Fruit fly (Drosophila melanogaster): ENCODE measurements around the gene CenG1A.

The CenG1A gene

dm6 chr2L:13803805-13804560, 31.4 kb upstream of the CenG1A start:
- TF ChIP-seq CG7745 (tag; optimal IDR thresholded peaks at IDR 0.05) (no peak), grn (GFP tag; optimal IDR thresholded peaks at IDR 0.05) (peak; percentile 50), fd3F (GFP tag; optimal IDR thresholded peaks at IDR 0.05) (no peak), Xbp1 (GFP tag; optimal IDR thresholded peaks at IDR 0.05) (no peak), so (GFP tag; IDR thresholded peaks at IDR 0.05) (peak; percentile 22; the same call in 1 of the 3 replicates), BtbVII (GFP tag; optimal IDR thresholded peaks at IDR 0.05) (peak; percentile 10), CG12769 (tag; optimal IDR thresholded peaks at IDR 0.05) (peak; percentile 38), exex (tag; optimal IDR thresholded peaks at IDR 0.05) (peak; percentile 93), CG18599 (GFP tag; optimal IDR thresholded peaks at IDR 0.05) (peak; percentile 26), Jarid2 (GFP tag; optimal IDR thresholded peaks at IDR 0.05) (peak; percentile 25), run (tag; optimal IDR thresholded peaks at IDR 0.05) (no peak), Sox100B (GFP tag; optimal IDR thresholded peaks at IDR 0.05) (no peak), Deaf1 (tag; optimal IDR thresholded peaks at IDR 0.05) (peak; percentile 82), sd (tag; optimal IDR thresholded peaks at IDR 0.05) (peak; percentile 75), CG7987 (GFP tag; optimal IDR thresholded peaks at IDR 0.05) (peak; percentile 94), gro (GFP tag; optimal IDR thresholded peaks at IDR 0.05) (peak; percentile 31), HHEX (GFP tag; optimal IDR thresholded peaks at IDR 0.05) (peak; percentile 6), Med (GFP tag) (peak; percentile 64)

DNA sequence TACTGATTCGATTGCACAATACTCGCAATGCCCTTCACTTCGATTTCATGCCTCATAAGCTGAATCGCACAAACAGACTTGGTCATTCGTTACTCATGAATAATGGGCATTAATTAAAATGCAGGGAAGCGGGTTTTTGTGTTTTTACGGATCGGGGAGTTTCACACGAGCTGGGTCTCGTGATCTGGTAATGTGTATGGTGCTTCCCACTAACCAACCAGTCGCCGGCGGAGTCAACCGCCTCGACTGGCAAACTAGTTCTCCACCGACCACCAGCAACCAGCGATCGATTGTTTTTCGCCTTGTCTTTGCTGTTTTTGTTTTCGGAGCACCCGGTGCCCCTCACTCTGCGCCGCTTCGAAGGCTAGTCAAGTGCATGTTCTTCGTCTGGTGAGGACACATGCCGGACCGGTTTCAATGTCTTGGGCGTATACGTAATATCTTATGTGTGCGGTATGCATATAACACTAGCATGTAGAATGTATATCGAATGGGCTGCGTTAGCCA, 30.8 kb upstream of the CenG1A start:
- TF ChIP-seq btn (GFP tag; optimal IDR thresholded peaks at IDR 0.05), result no peak
- TF ChIP-seq CG8924 (tag; optimal IDR thresholded peaks at IDR 0.05), result no peak
- no peak for TF ChIP-seq Dad (GFP tag; optimal IDR thresholded peaks at IDR 0.05)
- peak; percentile 74 for TF ChIP-seq CG12769 (tag; optimal IDR thresholded peaks at IDR 0.05)
- TF ChIP-seq B-H2 (GFP tag; optimal IDR thresholded peaks at IDR 0.05), result no peak
- peak; percentile 89 for TF ChIP-seq CG10274 (GFP tag; optimal IDR thresholded peaks at IDR 0.05)
- no peak for TF ChIP-seq CG13287 (GFP tag; IDR thresholded peaks at IDR 0.05; ENCODE audit: partially characterized antibody)
- TF ChIP-seq Eip74EF (GFP tag; optimal IDR thresholded peaks at IDR 0.05), result no peak
- TF ChIP-seq fru (optimal IDR thresholded peaks at IDR 0.05), result no peak
- no peak for TF ChIP-seq CG3163 (GFP tag; optimal IDR thresholded peaks at IDR 0.05)
- TF ChIP-seq jigr1 (GFP tag; IDR thresholded peaks at IDR 0.05), result no peak
- TF ChIP-seq CTCF (GFP tag; optimal IDR thresholded peaks at IDR 0.05), result no peak
- no peak for TF ChIP-seq nau (GFP tag; optimal IDR thresholded peaks at IDR 0.05)
- TF ChIP-seq sqz (GFP tag; optimal IDR thresholded peaks at IDR 0.05), result peak; percentile 50
- peak; percentile 11 for TF ChIP-seq Med (GFP tag)
- no peak for TF ChIP-seq Stat92E (GFP tag; optimal IDR thresholded peaks at IDR 0.05)
- no peak for TF ChIP-seq ro (GFP tag; IDR thresholded peaks at IDR 0.05)
- no peak for TF ChIP-seq Myb (GFP tag; optimal IDR thresholded peaks at IDR 0.05)
- TF ChIP-seq CrebB (tag; optimal IDR thresholded peaks at IDR 0.05), result no peak
- TF ChIP-seq pan (optimal IDR thresholded peaks at IDR 0.05), result no peak
- no peak for TF ChIP-seq pan (GFP tag; optimal IDR thresholded peaks at IDR 0.05 in 1 of 2, IDR thresholded peaks at IDR 0.05 in 1 of 2)
- peak; percentile 89 for TF ChIP-seq cwo (GFP tag; optimal IDR thresholded peaks at IDR 0.05)
- no peak for TF ChIP-seq CG6854 (GFP tag; optimal IDR thresholded peaks at IDR 0.05)
- no peak for TF ChIP-seq yki (optimal IDR thresholded peaks at IDR 0.05)
- TF ChIP-seq CG13296 (GFP tag; optimal IDR thresholded peaks at IDR 0.05), result no peak
- no peak for TF ChIP-seq Aef1 (GFP tag; IDR thresholded peaks at IDR 0.05)
- TF ChIP-seq CG3726 (GFP tag; IDR thresholded peaks at IDR 0.05), result no peak
- TF ChIP-seq hkb (optimal IDR thresholded peaks at IDR 0.05), result no peak
- TF ChIP-seq hkb (GFP tag; IDR thresholded peaks at IDR 0.05), result no peak
- TF ChIP-seq maf-S (GFP tag; optimal IDR thresholded peaks at IDR 0.05), result no peak
- TF ChIP-seq CG31224 (GFP tag; IDR thresholded peaks at IDR 0.05), result 0 out of 2 replicates have a peak, but pooled peaks have one; percentile 7
- no peak for TF ChIP-seq D19B (GFP tag; optimal IDR thresholded peaks at IDR 0.05)
- peak; percentile 14 for TF ChIP-seq ftz-f1 (GFP tag; optimal IDR thresholded peaks at IDR 0.05)
- TF ChIP-seq CG11696 (GFP tag; IDR thresholded peaks at IDR 0.05), result no peak

Data from whole organism, embryonic.